Fruit fly (Drosophila melanogaster): ENCODE measurements around the gene CAH1.

DNA sequence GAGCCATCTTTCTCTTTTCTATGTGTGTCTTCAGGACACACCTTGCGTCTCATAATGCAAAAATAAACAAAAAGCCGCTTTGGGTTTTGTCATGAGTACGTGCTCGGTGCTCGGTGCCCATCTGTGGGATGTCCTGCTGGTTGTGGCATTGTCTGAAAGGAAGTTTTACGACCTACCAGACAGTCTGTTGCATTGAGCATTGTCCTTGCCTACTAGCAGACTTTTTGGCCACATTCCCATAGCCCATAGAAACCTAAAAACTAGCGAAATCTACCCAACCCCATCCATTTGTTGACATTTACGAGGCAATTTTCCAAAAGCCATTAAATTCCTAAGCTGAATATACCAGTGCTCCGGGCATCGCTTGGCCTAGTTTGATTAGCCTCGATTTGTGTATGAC is 47.7 kb downstream of the CAH1 start:
- no peak for TF ChIP-seq Hr96 (GFP tag; optimal IDR thresholded peaks at IDR 0.05)
- TF ChIP-seq bab1 (GFP tag; optimal IDR thresholded peaks at IDR 0.05): no peak
- TF ChIP-seq CG11617 (GFP tag; optimal IDR thresholded peaks at IDR 0.05): no peak
- TF ChIP-seq CG7101 (tag; optimal IDR thresholded peaks at IDR 0.05): no peak
- TF ChIP-seq CG14711 (tag; optimal IDR thresholded peaks at IDR 0.05): no peak
- TF ChIP-seq tj (GFP tag; optimal IDR thresholded peaks at IDR 0.05): no peak
- no peak for TF ChIP-seq kay (GFP tag; ENCODE audit: borderline replicate concordance)
- no peak for TF ChIP-seq CG12768 (GFP tag; optimal IDR thresholded peaks at IDR 0.05)
- TF ChIP-seq Clk (GFP tag; optimal IDR thresholded peaks at IDR 0.05): no peak

Data from whole organism, adult.